Worm (Caenorhabditis elegans): Measurements from ENCODE around the gene ZK1127.12.

DNA sequence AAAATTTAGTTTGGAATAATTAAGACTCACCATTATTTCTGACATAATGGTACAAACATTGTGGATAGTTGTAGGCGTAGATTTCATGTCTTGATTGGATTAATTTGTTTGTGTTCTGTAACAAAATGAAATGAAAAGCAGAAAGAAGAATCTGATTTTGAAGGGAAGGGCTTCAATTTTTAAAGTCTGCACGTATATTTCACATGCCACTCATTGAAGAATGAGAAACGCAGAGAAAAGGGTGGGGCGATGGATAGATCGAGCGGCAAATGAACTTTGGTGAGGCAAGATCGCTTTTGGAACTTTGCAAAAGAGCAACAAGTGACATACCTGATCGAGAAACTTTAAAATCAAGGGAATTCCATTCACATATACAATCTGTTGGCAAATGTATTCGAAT, 50.4 kb downstream of the ZK1127.12 start:
- TF ChIP-seq nhr-76 (tag; optimal IDR thresholded peaks at IDR 0.05) (no peak), ztf-11 (tag; optimal IDR thresholded peaks at IDR 0.05) (no peak), elt-3 (tag; optimal IDR thresholded peaks at IDR 0.05) (no peak), flh-1 (GFP tag; optimal IDR thresholded peaks at IDR 0.05) (no peak), M03D4.4 (tag; optimal IDR thresholded peaks at IDR 0.05) (no peak), pha-4 (tag; optimal IDR thresholded peaks at IDR 0.05) (no peak), unc-62 (GFP tag; optimal IDR thresholded peaks at IDR 0.05) (no peak)
